Fruit fly (Drosophila melanogaster) whole organism, prepupa: ENCODE results near the gene CG10274.

Source experiments
- CG4318 ChIP-seq: fragments of 200-800 bp; sonication (Bioruptor generic); optimal IDR thresholded peaks from 3 replicates; lab custom pipeline; 2017; ENCODE audit warnings: missing biosample characterization, mild to moderate bottlenecking, missing genetic modification characterization
- CG6854 ChIP-seq: fragments of 200-800 bp; sonication (Bioruptor generic); optimal IDR thresholded peaks from 2 replicates; lab custom pipeline; 2017; ENCODE audit warnings: missing biosample characterization, mild to moderate bottlenecking, missing genetic modification characterization
- CG9139 ChIP-seq: fragments of 200-800 bp; sonication (Bioruptor generic); optimal IDR thresholded peaks from 3 replicates; lab custom pipeline; 2017; ENCODE audit warnings: missing biosample characterization, mild to moderate bottlenecking, missing genetic modification characterization
- Met ChIP-seq: fragments of 200-800 bp; sonication (Bioruptor generic); optimal IDR thresholded peaks from 3 replicates; lab custom pipeline; 2016; ENCODE audit warnings: missing biosample characterization, missing genetic modification characterization
- Sox102F ChIP-seq: fragments of 200-800 bp; sonication (Bioruptor generic); optimal IDR thresholded peaks from 2 replicates; lab custom pipeline; 2016; ENCODE audit warnings: missing biosample characterization, mild to moderate bottlenecking, missing genetic modification characterization
- achi ChIP-seq: fragments of 200-800 bp; sonication (Bioruptor generic); optimal IDR thresholded peaks from 3 replicates; lab custom pipeline; 2016; ENCODE audit warnings: missing biosample characterization, missing genetic modification characterization
- esn ChIP-seq: fragments of 200-800 bp; sonication (Bioruptor generic); optimal IDR thresholded peaks from 2 replicates; lab custom pipeline; 2016; ENCODE audit warnings: missing biosample characterization, mild to moderate bottlenecking, missing genetic modification characterization, moderate library complexity
- salr ChIP-seq, 2 experiments: fragments of 200-800 bp; sonication (Bioruptor generic); optimal IDR thresholded peaks; 3 replicates each; lab custom pipeline; 2016 to 2018; ENCODE audit warnings: missing biosample characterization in 2 of 2, missing genetic modification characterization in 2 of 2, mild to moderate bottlenecking in 1 of 2

- no peak for TF ChIP-seq achi (GFP tag; lab: Kevin White, UChicago)
- no peak for TF ChIP-seq esn (GFP tag; lab: Kevin White, UChicago)
- TF ChIP-seq CG4318 (GFP tag; lab: Kevin White, UChicago) = no peak
- TF ChIP-seq CG9139 (GFP tag; lab: Kevin White, UChicago) = no peak
- no peak for TF ChIP-seq Sox102F (GFP tag; lab: Kevin White, UChicago)
- no peak for TF ChIP-seq CG6854 (GFP tag; lab: Kevin White, UChicago)
- no peak for TF ChIP-seq salr (GFP tag; optimal IDR thresholded peaks at IDR 0.05; lab: Kevin White, UChicago)
- TF ChIP-seq Met (GFP tag; lab: Kevin White, UChicago) = no peak
Measured at dm6 chr3L:6129591-6129990, 52.0 kb downstream of the CG10274 start.
